Fruit fly (Drosophila melanogaster): ENCODE data around the gene CG9813.

- TF ChIP-seq ttk (optimal IDR thresholded peaks at IDR 0.05) (no peak), psq (optimal IDR thresholded peaks at IDR 0.05) (no peak), h (optimal IDR thresholded peaks at IDR 0.05) (no peak)
Observed at dm6 chr3R:13422178-13422577, 42.6 kb upstream of the CG9813 start.
